Worm (Caenorhabditis elegans) whole organism, late embryonic: ENCODE results near the gene srh-231.

Experiments used
- ceh-22 ChIP-seq: sonication (generic microtip); optimal IDR thresholded peaks from 2 replicates; lab custom pipeline; 2017; ENCODE audit warnings: missing biosample characterization, missing genetic modification characterization
- unc-86 ChIP-seq: sonication (generic microtip); optimal IDR thresholded peaks from 2 replicates; lab custom pipeline; 2016; ENCODE audit warnings: missing genetic modification characterization, missing compliant biosample characterization
- ztf-16 ChIP-seq: sonication (generic microtip); optimal IDR thresholded peaks from 2 replicates; lab custom pipeline; 2017; ENCODE audit warnings: missing genetic modification characterization, missing compliant biosample characterization

ce11 chrV:7352186-7353053, at the start of gene srh-231, which contains the start of gene srh-275:
- TF ChIP-seq ceh-22 = no peak
- no peak for TF ChIP-seq ztf-16 (tag; lab: Kevin White, UChicago)
- no peak for TF ChIP-seq unc-86 (tag; lab: Kevin White, UChicago)
